Fruit fly (Drosophila melanogaster) whole organism, embryonic: Measurements from ENCODE around the gene CG3301.
A peak's percentile ranks its signal among the peaks of the same experiment; 100 is the strongest.

Experiments
- CG10147 ChIP-seq: fragments of 200-800 bp; sonication (Bioruptor generic); optimal IDR thresholded peaks from 2 replicates; lab custom pipeline; 2019; ENCODE audit warnings: missing biosample characterization, mild to moderate bottlenecking, missing genetic modification characterization, moderate library complexity
- CG10209 ChIP-seq: fragments of 200-800 bp; sonication (Bioruptor generic); optimal IDR thresholded peaks from 3 replicates; lab custom pipeline; 2017; ENCODE audit warnings: missing biosample characterization, mild to moderate bottlenecking, missing genetic modification characterization, missing genetic modification reagents
- CG10543 ChIP-seq: fragments of 200-800 bp; sonication (Bioruptor generic); optimal IDR thresholded peaks from 3 replicates; lab custom pipeline; 2017; ENCODE audit warnings: missing biosample characterization, mild to moderate bottlenecking, missing genetic modification characterization, moderate library complexity
- CG11696 ChIP-seq: fragments of 200-800 bp; sonication (Bioruptor generic); IDR thresholded peaks from 2 replicates; pipeline ENCODE4 v1.3.6; 2022; ENCODE audit warnings: missing biosample characterization, missing genetic modification characterization
- CG12744 ChIP-seq: fragments of 200-800 bp; sonication (Bioruptor generic); optimal IDR thresholded peaks from 2 replicates; lab custom pipeline; 2016; ENCODE audit warnings: missing biosample characterization, missing genetic modification characterization
- CG13296 ChIP-seq: fragments of 200-800 bp; sonication (Bioruptor generic); optimal IDR thresholded peaks from 3 replicates; lab custom pipeline; 2018; ENCODE audit warnings: missing biosample characterization, mild to moderate bottlenecking, missing genetic modification characterization
- CG1647 ChIP-seq: fragments of 200-800 bp; sonication (Bioruptor generic); optimal IDR thresholded peaks from 3 replicates; lab custom pipeline; 2016; ENCODE audit warnings: missing biosample characterization, missing genetic modification characterization
- CG16813 ChIP-seq: fragments of 200-800 bp; sonication (Bioruptor generic); IDR thresholded peaks from 3 replicates; pipeline ENCODE4 v1.3.6; 2022; ENCODE audit warnings: missing biosample characterization, missing genetic modification characterization; ENCODE audit not compliant: partially characterized antibody
- CG16863 ChIP-seq: fragments of 200-800 bp; sonication (Bioruptor generic); optimal IDR thresholded peaks from 3 replicates; lab custom pipeline; 2016; ENCODE audit warnings: missing biosample characterization, missing genetic modification characterization
- CG17359 ChIP-seq: fragments of 200-800 bp; sonication (Bioruptor generic); optimal IDR thresholded peaks from 3 replicates; lab custom pipeline; 2018; ENCODE audit warnings: missing biosample characterization, mild to moderate bottlenecking, missing genetic modification characterization, moderate library complexity
- CG33557 ChIP-seq: fragments of 200-800 bp; sonication (Bioruptor generic); optimal IDR thresholded peaks from 2 replicates; lab custom pipeline; 2019; ENCODE audit warnings: missing biosample characterization, mild to moderate bottlenecking, missing genetic modification characterization, moderate library complexity
- CG42726 ChIP-seq: fragments of 200-800 bp; sonication (Bioruptor generic); IDR thresholded peaks from 2 replicates; pipeline ENCODE4 v1.3.6; 2022; ENCODE audit warnings: missing biosample characterization, missing genetic modification characterization; ENCODE audit not compliant: partially characterized antibody
- CG6175 ChIP-seq: fragments of 200-800 bp; sonication (Bioruptor generic); IDR thresholded peaks from 3 replicates; pipeline ENCODE4 v1.3.6; 2022; ENCODE audit warnings: missing biosample characterization, missing genetic modification characterization
- CG7556 ChIP-seq: fragments of 200-800 bp; sonication (Bioruptor generic); optimal IDR thresholded peaks from 2 replicates; lab custom pipeline; 2017; ENCODE audit warnings: missing biosample characterization, mild to moderate bottlenecking, missing genetic modification characterization
- CG7963 ChIP-seq: fragments of 200-800 bp; sonication (Bioruptor generic); IDR thresholded peaks from 3 replicates; pipeline ENCODE4 v1.3.6; 2022; ENCODE audit warnings: missing biosample characterization, missing genetic modification characterization; ENCODE audit not compliant: partially characterized antibody
- CG8281 ChIP-seq: fragments of 200-800 bp; sonication (Bioruptor generic); optimal IDR thresholded peaks from 2 replicates; lab custom pipeline; 2018; ENCODE audit warnings: missing biosample characterization, mild to moderate bottlenecking, missing genetic modification characterization, moderate library complexity
- Chrac-16 ChIP-seq: fragments of 200-800 bp; sonication (Bioruptor generic); optimal IDR thresholded peaks from 3 replicates; lab custom pipeline; 2016; ENCODE audit warnings: missing biosample characterization, missing genetic modification characterization
- Dll ChIP-seq: fragments of 200-800 bp; sonication (Bioruptor generic); IDR thresholded peaks from 4 replicates; pipeline ENCODE4 v1.3.6; 2022; ENCODE audit warnings: missing biosample characterization, missing genetic modification characterization; ENCODE audit not compliant: partially characterized antibody
- Doc2 ChIP-seq: fragments of 200-800 bp; sonication (Bioruptor generic); IDR thresholded peaks from 2 replicates; pipeline ENCODE4 v1.3.6; 2022; ENCODE audit warnings: missing biosample characterization, missing genetic modification characterization
- Ets65A ChIP-seq: fragments of 200-800 bp; sonication (Bioruptor generic); peaks from one replicate; lab custom pipeline; 2016; ENCODE audit warnings: missing biosample characterization, missing genetic modification characterization
- GATAe ChIP-seq: fragments of 200-800 bp; sonication (Bioruptor generic); conservative IDR thresholded peaks from 2 replicates; pipeline ENCODE4 v1.3.6; 2022; ENCODE audit warnings: missing biosample characterization, missing genetic modification characterization
- Max ChIP-seq: fragments of 200-800 bp; sonication (Bioruptor generic); optimal IDR thresholded peaks from 2 replicates; lab custom pipeline; 2016; ENCODE audit warnings: missing biosample characterization, mild to moderate bottlenecking, missing genetic modification characterization
- Mes4 ChIP-seq: fragments of 200-800 bp; sonication (Bioruptor generic); optimal IDR thresholded peaks from 2 replicates; lab custom pipeline; 2016; ENCODE audit warnings: missing biosample characterization, missing genetic modification characterization
- Pdp1 ChIP-seq, 2 experiments: fragments of 200-800 bp; sonication (Bioruptor generic); optimal IDR thresholded peaks; 3 replicates each; lab custom pipeline; 2016; ENCODE audit warnings: missing biosample characterization in 2 of 2, missing genetic modification characterization in 2 of 2, mild to moderate bottlenecking in 1 of 2, moderate library complexity in 1 of 2
- Spps ChIP-seq: fragments of 200-800 bp; sonication (Bioruptor generic); optimal IDR thresholded peaks from 2 replicates; lab custom pipeline; 2018; ENCODE audit warnings: missing biosample characterization, mild to moderate bottlenecking, missing genetic modification characterization
- Usf ChIP-seq: fragments of 200-800 bp; sonication (Bioruptor generic); optimal IDR thresholded peaks from 2 replicates; lab custom pipeline; 2017; ENCODE audit warnings: missing genotype, missing biosample characterization, missing genetic modification characterization
- abd-A ChIP-seq: fragments of 200-800 bp; sonication (Bioruptor generic); optimal IDR thresholded peaks from 3 replicates; lab custom pipeline; 2019; ENCODE audit warnings: missing biosample characterization, mild to moderate bottlenecking, missing genetic modification characterization, moderate library complexity
- ase ChIP-seq: fragments of 200-800 bp; sonication (Bioruptor generic); IDR thresholded peaks from 3 replicates; pipeline ENCODE4 v1.3.6; 2022; ENCODE audit warnings: missing biosample characterization, missing genetic modification characterization
- bowl ChIP-seq: fragments of 200-800 bp; sonication (Bioruptor generic); IDR thresholded peaks from 2 replicates; pipeline ENCODE4 v1.3.6; 2022; ENCODE audit warnings: missing biosample characterization, missing genetic modification characterization
- ci ChIP-seq: fragments of 200-800 bp; sonication (Bioruptor generic); IDR thresholded peaks from 3 replicates; pipeline ENCODE4 v1.3.6; 2022; ENCODE audit warnings: missing biosample characterization, missing genetic modification characterization
- crp ChIP-seq, 2 experiments: fragments of 200-800 bp; sonication (Bioruptor generic); optimal IDR thresholded peaks; 2 replicates in 1 of 2; 3 replicates in 1 of 2; lab custom pipeline; 2017; ENCODE audit warnings: missing biosample characterization in 2 of 2, missing genetic modification characterization in 2 of 2, mild to moderate bottlenecking in 1 of 2, moderate library complexity in 1 of 2
- en ChIP-seq: fragments of 200-800 bp; sonication (Bioruptor generic); optimal IDR thresholded peaks from 2 replicates; lab custom pipeline; 2016; ENCODE audit warnings: missing biosample characterization, missing genetic modification characterization
- fd96Cb ChIP-seq: fragments of 200-800 bp; sonication (Bioruptor generic); optimal IDR thresholded peaks from 2 replicates; lab custom pipeline; 2018; ENCODE audit warnings: missing biosample characterization, mild to moderate bottlenecking, missing genetic modification characterization, moderate library complexity
- gro ChIP-seq: fragments of 200-800 bp; sonication (Bioruptor generic); optimal IDR thresholded peaks from 2 replicates; lab custom pipeline; 2016; ENCODE audit warnings: missing biosample characterization, missing genetic modification characterization
- hb ChIP-seq: fragments of 200-800 bp; sonication (Bioruptor generic); IDR thresholded peaks from 3 replicates; pipeline ENCODE4 v1.3.6; 2022; ENCODE audit warnings: missing biosample characterization, missing genetic modification characterization; ENCODE audit not compliant: partially characterized antibody
- maf-S ChIP-seq: fragments of 200-800 bp; sonication (Bioruptor generic); optimal IDR thresholded peaks from 2 replicates; lab custom pipeline; 2016; ENCODE audit warnings: missing biosample characterization, missing genetic modification characterization
- mld ChIP-seq: fragments of 200-800 bp; sonication (Bioruptor generic); IDR thresholded peaks from 3 replicates; pipeline ENCODE4 v1.3.6; 2022; ENCODE audit warnings: missing biosample characterization, missing genetic modification characterization; ENCODE audit not compliant: partially characterized antibody
- pb ChIP-seq: fragments of 200-800 bp; sonication (Bioruptor generic); optimal IDR thresholded peaks from 3 replicates; lab custom pipeline; 2016; ENCODE audit warnings: missing biosample characterization, missing genetic modification characterization
- pita ChIP-seq: fragments of 200-800 bp; sonication (Bioruptor generic); optimal IDR thresholded peaks from 2 replicates; lab custom pipeline; 2017; ENCODE audit warnings: missing biosample characterization, mild to moderate bottlenecking, missing genetic modification characterization
- prd ChIP-seq, 3 experiments: fragments of >200 bp in 2 of 3; fragments of 200-800 bp in 1 of 3; sonication (Bioruptor generic) in 1 of 3; optimal IDR thresholded peaks in 2 of 3; IDR thresholded peaks in 1 of 3; 2 replicates in 2 of 3; 3 replicates in 1 of 3; pipeline versions ENCODE4 v1.3.6 to Lab custom; 2017 to 2022; ENCODE audit warnings: missing biosample characterization in 1 of 3, missing genetic modification characterization in 1 of 3
- pum ChIP-seq: fragments of 200-800 bp; sonication (Bioruptor generic); optimal IDR thresholded peaks from 2 replicates; lab custom pipeline; 2016; ENCODE audit warnings: missing biosample characterization, missing genetic modification characterization
- so ChIP-seq: fragments of 200-800 bp; sonication (Bioruptor generic); IDR thresholded peaks from 3 replicates; pipeline ENCODE4 v1.3.6; 2022; ENCODE audit warnings: missing biosample characterization, missing genetic modification characterization
- sr ChIP-seq: fragments of 200-800 bp; sonication (Bioruptor generic); IDR thresholded peaks from 3 replicates; pipeline ENCODE4 v1.3.6; 2022; ENCODE audit warnings: missing biosample characterization, missing genetic modification characterization
- stc ChIP-seq: fragments of 200-800 bp; sonication (Bioruptor generic); IDR thresholded peaks from 2 replicates; pipeline ENCODE4 v1.3.6; 2022; ENCODE audit warnings: missing biosample characterization, missing genetic modification characterization
- tup ChIP-seq: fragments of 200-800 bp; sonication (Bioruptor generic); optimal IDR thresholded peaks from 2 replicates; lab custom pipeline; 2016; ENCODE audit warnings: missing biosample characterization, mild to moderate bottlenecking, missing genetic modification characterization, moderate library complexity
- twi ChIP-seq: fragments of 200-800 bp; optimal IDR thresholded peaks from 2 replicates; lab custom pipeline; 2019; ENCODE audit warnings: missing biosample characterization, mild to moderate bottlenecking, missing genetic modification characterization, moderate library complexity
- unc-4 ChIP-seq: fragments of 200-800 bp; sonication (Bioruptor generic); IDR thresholded peaks from 2 replicates; pipeline ENCODE4 v1.3.6; 2022; ENCODE audit warnings: missing biosample characterization, missing genetic modification characterization; ENCODE audit not compliant: partially characterized antibody
- vfl ChIP-seq: fragments of 200-800 bp; sonication (Bioruptor generic); optimal IDR thresholded peaks from 2 replicates; lab custom pipeline; 2016; ENCODE audit warnings: missing biosample characterization, missing genetic modification characterization
- yki ChIP-seq: fragments of >200 bp; optimal IDR thresholded peaks from 3 replicates; lab custom pipeline; 2018

The CG3301 gene

dm6 chr3R:21296038-21296727 is 20.1 kb upstream of the CG3301 start (continued):
- TF ChIP-seq CG16863 (GFP tag; lab: Kevin White, UChicago) = peak; percentile 57
- peak; percentile 88 for TF ChIP-seq gro (GFP tag; lab: Kevin White, UChicago)
- peak; percentile 33 to 68 for TF ChIP-seq Pdp1 (GFP tag; optimal IDR thresholded peaks at IDR 0.05; lab: Kevin White, UChicago)
- TF ChIP-seq en (GFP tag; lab: Kevin White, UChicago) = no peak
- TF ChIP-seq CG10543 (GFP tag; lab: Kevin White, UChicago) = peak; percentile 86
- TF ChIP-seq CG33557 = peak; percentile 88
- peak; percentile 91 for TF ChIP-seq CG13296 (GFP tag; lab: Kevin White, UChicago)
- TF ChIP-seq mld (GFP tag; lab: Robert Waterston, UW) = no peak
- no peak for TF ChIP-seq prd (optimal IDR thresholded peaks at IDR 0.05; lab: Kevin White, UChicago)
- TF ChIP-seq prd (GFP tag; IDR thresholded peaks at IDR 0.05; lab: Robert Waterston, UW) = no peak
- no peak for TF ChIP-seq sr (GFP tag; lab: Robert Waterston, UW)
- TF ChIP-seq ci (GFP tag; lab: Robert Waterston, UW) = no peak
- peak in 1 of 2 experiments; percentile 46 for TF ChIP-seq crp (GFP tag; optimal IDR thresholded peaks at IDR 0.05; lab: Kevin White, UChicago)
- peak; percentile 49 for TF ChIP-seq tup (GFP tag; lab: Kevin White, UChicago)
- TF ChIP-seq CG11696 (GFP tag; lab: Robert Waterston, UW) = no peak
- peak; percentile 93 for TF ChIP-seq CG10147 (GFP tag; lab: Kevin White, UChicago)
- no peak for TF ChIP-seq stc (GFP tag; lab: Robert Waterston, UW)
- TF ChIP-seq CG42726 = no peak
- TF ChIP-seq Usf (GFP tag; lab: Kevin White, UChicago) = peak; percentile 81
- no peak for TF ChIP-seq Mes4 (GFP tag; lab: Kevin White, UChicago)
- no peak for TF ChIP-seq maf-S (GFP tag; lab: Kevin White, UChicago)
- peak; percentile 33 for TF ChIP-seq vfl (GFP tag; lab: Kevin White, UChicago)
- TF ChIP-seq CG16813 (GFP tag; lab: Robert Waterston, UW) = no peak
- TF ChIP-seq Spps (tag; lab: Kevin White, UChicago) = peak; percentile 20
- no peak for TF ChIP-seq unc-4 (GFP tag; lab: Robert Waterston, UW)
- TF ChIP-seq bowl (GFP tag; lab: Robert Waterston, UW) = no peak
- peak; percentile 45 for TF ChIP-seq CG12744 (GFP tag; lab: Kevin White, UChicago)
- TF ChIP-seq CG8281 (tag; lab: Kevin White, UChicago) = peak; percentile 74
- TF ChIP-seq pb = peak; percentile 50
- TF ChIP-seq twi (tag; lab: Kevin White, UChicago) = peak; percentile 87
- TF ChIP-seq Doc2 (GFP tag; lab: Robert Waterston, UW) = no peak
- no peak for TF ChIP-seq so (GFP tag; lab: Robert Waterston, UW)
- no peak for TF ChIP-seq yki (lab: Kevin White, UChicago)
- peak; percentile 73 for TF ChIP-seq Max (GFP tag; lab: Kevin White, UChicago)
- no peak for TF ChIP-seq CG7963
- no peak for TF ChIP-seq hb
- TF ChIP-seq pita (GFP tag; lab: Kevin White, UChicago) = no peak
- peak; percentile 83 for TF ChIP-seq fd96Cb
- TF ChIP-seq CG1647 = peak; percentile 67
- no peak for TF ChIP-seq Dll (GFP tag; lab: Robert Waterston, UW)
- no peak for TF ChIP-seq pum (GFP tag; lab: Kevin White, UChicago)
- no peak for TF ChIP-seq CG6175 (GFP tag; lab: Robert Waterston, UW)
- TF ChIP-seq GATAe (GFP tag; lab: Robert Waterston, UW) = no peak
- TF ChIP-seq CG7556 = peak; percentile 76
- peak; percentile 84 for TF ChIP-seq CG10209 (GFP tag; lab: Kevin White, UChicago)
- peak; percentile 91 for TF ChIP-seq Ets65A (GFP tag; lab: Kevin White, UChicago)
- TF ChIP-seq Chrac-16 (GFP tag; lab: Kevin White, UChicago) = peak; percentile 87
- no peak for TF ChIP-seq ase (GFP tag; lab: Robert Waterston, UW)
- TF ChIP-seq abd-A (tag; lab: Kevin White, UChicago) = peak; percentile 91
- peak; percentile 57 for TF ChIP-seq CG17359 (tag; lab: Kevin White, UChicago)
